Worm (Caenorhabditis elegans): Measurements from ENCODE around the gene C37C3.10.

C37C3.10 gene

DNA sequence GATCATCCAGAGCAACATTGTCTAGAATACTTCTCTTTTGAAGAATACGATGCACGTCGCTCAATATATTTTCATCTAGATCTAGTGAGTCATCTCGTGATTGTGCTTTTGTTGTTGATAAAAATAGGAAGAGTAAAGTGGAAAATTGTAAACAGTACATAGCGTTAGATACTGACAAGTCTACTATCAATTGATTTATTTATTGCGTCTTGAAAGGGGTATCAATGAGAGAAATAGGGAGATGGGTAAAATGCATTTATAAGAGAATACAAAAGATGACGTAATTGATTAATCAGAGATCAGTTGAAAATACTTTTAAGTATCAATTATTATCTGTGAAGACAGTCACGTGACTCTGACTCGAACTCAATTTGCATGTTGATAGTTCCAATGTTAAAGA, 26.0 kb downstream of the C37C3.10 start, which contains the start of gene txt-5:
Gene txt-5 (minus strand): TSS at position 224 of the 400 bp plus-strand sequence.
- TF ChIP-seq ztf-29 (GFP tag; IDR thresholded peaks at IDR 0.05) (no peak), cog-1 (tag; optimal IDR thresholded peaks at IDR 0.05) (no peak), T22C8.4 (GFP tag; IDR thresholded peaks at IDR 0.05) (no peak), flt-1 (GFP tag; IDR thresholded peaks at IDR 0.05) (no peak), tab-1 (GFP tag; IDR thresholded peaks at IDR 0.05) (no peak), klf-2 (GFP tag; conservative IDR thresholded peaks at IDR 0.05) (no peak), med-1 (GFP tag; optimal IDR thresholded peaks at IDR 0.05; ENCODE audit: insufficient read depth) (no peak), ztf-23 (GFP tag; IDR thresholded peaks at IDR 0.05) (no peak), ref-1 (GFP tag; conservative IDR thresholded peaks at IDR 0.05) (no peak)

- TF ChIP-seq flt-1 (GFP tag; IDR thresholded peaks at IDR 0.05) (no peak), cog-1 (tag; optimal IDR thresholded peaks at IDR 0.05) (no peak), med-1 (GFP tag; optimal IDR thresholded peaks at IDR 0.05; ENCODE audit: insufficient read depth) (no peak), klf-2 (GFP tag; conservative IDR thresholded peaks at IDR 0.05) (no peak), T22C8.4 (GFP tag; IDR thresholded peaks at IDR 0.05) (no peak), ztf-23 (GFP tag; IDR thresholded peaks at IDR 0.05) (no peak), ztf-29 (GFP tag; IDR thresholded peaks at IDR 0.05) (no peak), tab-1 (GFP tag; IDR thresholded peaks at IDR 0.05) (no peak), ref-1 (GFP tag; conservative IDR thresholded peaks at IDR 0.05) (no peak)
Measured at ce11 chrV:7830952-7831351, 31.9 kb downstream of the C37C3.10 start.

DNA sequence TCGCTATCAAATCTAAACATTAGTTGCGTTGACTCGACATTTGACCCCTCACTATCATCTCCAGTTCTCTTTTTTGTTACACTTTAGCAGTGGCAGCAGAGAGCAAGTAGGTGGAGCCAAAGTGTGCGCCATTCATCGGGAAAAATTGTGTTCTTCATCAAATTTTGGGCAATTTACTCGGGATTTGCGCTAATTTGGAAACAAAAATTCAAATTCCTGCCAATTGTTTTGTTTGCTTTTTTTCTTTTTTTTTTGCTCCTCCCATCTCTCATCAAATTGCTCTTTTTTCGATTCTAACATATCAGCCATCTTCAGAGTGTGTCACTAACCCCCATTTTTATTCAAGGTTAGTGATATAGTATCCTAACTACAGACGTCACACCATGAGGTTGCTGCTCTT, 36.0 kb downstream of the C37C3.10 start, which contains the start of gene mig-6:
Gene mig-6 (plus strand): TSS at position 301 of the 400 bp plus-strand sequence.
- no peak for TF ChIP-seq cog-1 (tag; optimal IDR thresholded peaks at IDR 0.05)

- TF ChIP-seq ztf-29 (GFP tag; IDR thresholded peaks at IDR 0.05) = no peak
- no peak for TF ChIP-seq flt-1 (GFP tag; IDR thresholded peaks at IDR 0.05)
- no peak for TF ChIP-seq tab-1 (GFP tag; IDR thresholded peaks at IDR 0.05)
- TF ChIP-seq T22C8.4 (GFP tag; IDR thresholded peaks at IDR 0.05) = no peak
- no peak for TF ChIP-seq cog-1 (tag; optimal IDR thresholded peaks at IDR 0.05)
Measured at ce11 chrV:7826362-7826761, 36.5 kb downstream of the C37C3.10 start.

DNA sequence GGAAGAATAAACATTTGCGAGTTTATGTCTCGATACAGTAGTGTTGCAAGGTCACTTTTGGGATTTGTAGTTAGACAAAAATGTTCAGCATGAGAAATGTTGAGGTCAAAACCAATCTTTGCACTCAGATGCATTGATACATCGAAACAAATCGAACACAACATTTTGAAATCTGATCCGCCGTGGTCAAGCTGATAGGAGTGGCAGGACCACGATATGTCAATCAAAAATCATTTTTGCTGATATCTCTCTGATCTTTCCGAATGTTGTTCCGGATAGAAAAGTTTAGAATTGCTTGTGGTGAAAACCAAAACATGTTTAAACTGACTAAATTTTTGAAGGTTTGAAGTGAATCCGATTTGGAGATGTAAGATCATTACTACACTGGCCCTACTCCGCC, 37.0 kb downstream of the C37C3.10 start:
- TF ChIP-seq tab-1 (GFP tag; IDR thresholded peaks at IDR 0.05) = no peak
- TF ChIP-seq ztf-23 (GFP tag; IDR thresholded peaks at IDR 0.05) = no peak
- TF ChIP-seq ztf-29 (GFP tag; IDR thresholded peaks at IDR 0.05) = no peak
- no peak for TF ChIP-seq ref-1 (GFP tag; conservative IDR thresholded peaks at IDR 0.05)
- TF ChIP-seq cog-1 (tag; optimal IDR thresholded peaks at IDR 0.05) = no peak
- no peak for TF ChIP-seq klf-2 (GFP tag; conservative IDR thresholded peaks at IDR 0.05)
- TF ChIP-seq T22C8.4 (GFP tag; IDR thresholded peaks at IDR 0.05) = no peak
- TF ChIP-seq flt-1 (GFP tag; IDR thresholded peaks at IDR 0.05) = no peak
- TF ChIP-seq med-1 (GFP tag; optimal IDR thresholded peaks at IDR 0.05; ENCODE audit: insufficient read depth) = no peak

DNA sequence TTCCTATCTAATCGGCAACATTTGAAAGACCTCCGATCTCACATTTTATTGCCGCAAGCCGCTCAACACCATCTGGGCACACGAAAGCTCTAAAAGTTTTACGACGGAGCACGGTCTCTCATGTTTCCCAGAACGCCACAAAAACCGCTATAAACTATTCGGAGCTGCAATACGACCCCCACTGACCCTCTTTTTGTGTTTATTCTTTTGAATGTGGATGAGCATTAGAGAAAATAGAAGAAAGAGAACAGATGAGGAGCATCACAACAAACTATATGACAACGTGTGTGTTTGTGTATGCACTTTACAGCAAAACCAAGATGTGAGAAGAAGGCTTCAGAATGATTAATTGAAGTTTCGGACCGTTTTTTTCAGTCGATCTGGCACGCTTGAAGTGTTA, 38.7 kb downstream of the C37C3.10 start:
- TF ChIP-seq T22C8.4 (GFP tag; IDR thresholded peaks at IDR 0.05) (no peak), cog-1 (tag; optimal IDR thresholded peaks at IDR 0.05) (no peak)

ce11 chrV:7822655-7823054, 40.2 kb downstream of the C37C3.10 start:
- no peak for TF ChIP-seq cog-1 (tag; optimal IDR thresholded peaks at IDR 0.05)
- TF ChIP-seq ref-1 (GFP tag; conservative IDR thresholded peaks at IDR 0.05) = no peak
- no peak for TF ChIP-seq T22C8.4 (GFP tag; IDR thresholded peaks at IDR 0.05)
- TF ChIP-seq ztf-29 (GFP tag; IDR thresholded peaks at IDR 0.05) = no peak
- TF ChIP-seq tab-1 (GFP tag; IDR thresholded peaks at IDR 0.05) = no peak
- no peak for TF ChIP-seq med-1 (GFP tag; optimal IDR thresholded peaks at IDR 0.05; ENCODE audit: insufficient read depth)
- no peak for TF ChIP-seq ztf-23 (GFP tag; IDR thresholded peaks at IDR 0.05)
- TF ChIP-seq klf-2 (GFP tag; conservative IDR thresholded peaks at IDR 0.05) = no peak
- no peak for TF ChIP-seq flt-1 (GFP tag; IDR thresholded peaks at IDR 0.05)

ce11 chrV:7820270-7820669, 42.6 kb downstream of the C37C3.10 start, which contains the start of gene lbp-4:
Gene lbp-4, plus strand, starts transcription at chrV:7820578.
- TF ChIP-seq ztf-23 (GFP tag; IDR thresholded peaks at IDR 0.05) = no peak
- TF ChIP-seq cog-1 (tag; optimal IDR thresholded peaks at IDR 0.05) = no peak
- no peak for TF ChIP-seq ref-1 (GFP tag; conservative IDR thresholded peaks at IDR 0.05)
- TF ChIP-seq klf-2 (GFP tag; conservative IDR thresholded peaks at IDR 0.05) = no peak
- no peak for TF ChIP-seq T22C8.4 (GFP tag; IDR thresholded peaks at IDR 0.05)
- no peak for TF ChIP-seq ztf-29 (GFP tag; IDR thresholded peaks at IDR 0.05)
- TF ChIP-seq flt-1 (GFP tag; IDR thresholded peaks at IDR 0.05) = no peak
- no peak for TF ChIP-seq med-1 (GFP tag; optimal IDR thresholded peaks at IDR 0.05; ENCODE audit: insufficient read depth)

DNA sequence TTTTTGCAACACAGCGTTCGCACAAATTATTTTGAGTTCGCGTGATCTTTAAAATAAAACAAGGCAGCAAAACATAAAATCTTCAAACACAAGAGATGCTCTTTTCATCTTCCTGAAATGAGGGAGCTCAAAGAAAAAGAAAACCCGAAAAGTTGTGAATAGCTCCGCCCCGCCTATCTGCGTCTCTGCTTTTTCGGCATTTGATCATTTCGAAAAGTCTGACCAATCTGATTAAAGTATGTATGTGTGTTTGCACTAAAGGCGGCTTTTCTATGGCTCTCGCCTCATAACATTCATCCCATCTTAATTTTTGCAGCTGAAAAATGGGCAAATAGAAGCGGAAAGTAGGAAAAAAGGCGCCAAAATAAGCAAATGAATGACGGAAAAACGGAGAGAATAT, 43.3 kb downstream of the C37C3.10 start:
- no peak for TF ChIP-seq med-1 (GFP tag; optimal IDR thresholded peaks at IDR 0.05; ENCODE audit: insufficient read depth)
- no peak for TF ChIP-seq ref-1 (GFP tag; conservative IDR thresholded peaks at IDR 0.05)
- TF ChIP-seq cog-1 (tag; optimal IDR thresholded peaks at IDR 0.05) = no peak
- TF ChIP-seq tab-1 (GFP tag; IDR thresholded peaks at IDR 0.05) = no peak
- TF ChIP-seq T22C8.4 (GFP tag; IDR thresholded peaks at IDR 0.05) = no peak
- no peak for TF ChIP-seq klf-2 (GFP tag; conservative IDR thresholded peaks at IDR 0.05)
- no peak for TF ChIP-seq ztf-23 (GFP tag; IDR thresholded peaks at IDR 0.05)
- no peak for TF ChIP-seq ztf-29 (GFP tag; IDR thresholded peaks at IDR 0.05)
- TF ChIP-seq flt-1 (GFP tag; IDR thresholded peaks at IDR 0.05) = no peak

ce11 chrV:7816486-7816885, 46.4 kb downstream of the C37C3.10 start:
- TF ChIP-seq ref-1 (GFP tag; conservative IDR thresholded peaks at IDR 0.05) = no peak
- no peak for TF ChIP-seq klf-2 (GFP tag; conservative IDR thresholded peaks at IDR 0.05)
- TF ChIP-seq med-1 (GFP tag; optimal IDR thresholded peaks at IDR 0.05; ENCODE audit: insufficient read depth) = no peak
- TF ChIP-seq ztf-29 (GFP tag; IDR thresholded peaks at IDR 0.05) = no peak
- TF ChIP-seq flt-1 (GFP tag; IDR thresholded peaks at IDR 0.05) = no peak
- TF ChIP-seq cog-1 (tag; optimal IDR thresholded peaks at IDR 0.05) = no peak
- TF ChIP-seq tab-1 (GFP tag; IDR thresholded peaks at IDR 0.05) = no peak
- TF ChIP-seq T22C8.4 (GFP tag; IDR thresholded peaks at IDR 0.05) = no peak
- TF ChIP-seq ztf-23 (GFP tag; IDR thresholded peaks at IDR 0.05) = no peak
